Fruit fly (Drosophila melanogaster): ENCODE results near the gene CG5004.

The CG5004 gene

DNA sequence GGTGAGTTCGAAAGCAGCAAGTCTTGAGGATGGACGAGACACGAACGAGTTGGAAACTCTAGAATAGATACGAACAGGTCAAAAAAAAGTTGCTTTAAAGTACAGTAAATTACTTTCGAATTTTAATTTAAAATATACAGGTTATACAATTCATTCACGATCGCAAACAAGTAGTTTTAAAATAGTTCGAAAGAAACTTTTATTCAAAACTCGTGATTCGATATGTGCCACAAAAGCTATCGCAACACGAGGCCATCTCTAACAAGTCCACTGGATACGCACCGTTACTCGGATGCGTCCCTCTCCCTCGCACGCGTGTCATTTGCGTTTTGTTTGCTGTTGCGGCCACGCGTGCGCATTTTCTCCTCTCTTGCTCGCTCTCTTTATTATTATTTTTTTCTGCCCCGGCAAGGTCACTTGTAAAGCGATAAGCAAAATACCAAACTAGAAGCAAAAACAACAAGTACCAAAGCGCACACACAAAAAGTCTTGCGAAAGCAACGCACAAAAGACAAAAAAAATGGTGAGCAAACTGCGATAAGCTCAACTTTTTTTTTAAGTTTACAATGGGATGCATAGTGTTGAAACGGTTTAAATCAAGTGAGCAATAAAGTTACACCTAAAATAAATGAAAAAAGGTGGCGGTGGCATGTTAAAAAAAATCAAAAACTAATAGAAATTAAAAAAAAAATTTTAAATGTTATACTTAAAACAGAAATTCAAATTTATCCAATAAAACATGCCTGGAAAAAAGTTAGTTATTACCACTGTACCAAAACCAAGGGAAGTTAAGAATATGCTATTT, 17.8 kb downstream of the CG5004 start (continued):
- TF ChIP-seq CG4318 (GFP tag; optimal IDR thresholded peaks at IDR 0.05) (no peak), CG11294 (GFP tag; IDR thresholded peaks at IDR 0.05) (no peak), CG8119 (GFP tag; IDR thresholded peaks at IDR 0.05) (peak; percentile 32; the same call in 1 of the 3 replicates), Hr38 (GFP tag; optimal IDR thresholded peaks at IDR 0.05) (no peak), CG31627 (GFP tag; optimal IDR thresholded peaks at IDR 0.05) (no peak), CG10631 (GFP tag; optimal IDR thresholded peaks at IDR 0.05) (peak; percentile 2), spab (GFP tag; optimal IDR thresholded peaks at IDR 0.05) (peak; percentile 19), Sox15 (GFP tag; optimal IDR thresholded peaks at IDR 0.05) (no peak), CG8632 (GFP tag; optimal IDR thresholded peaks at IDR 0.05) (peak; percentile 10), vri (GFP tag; optimal IDR thresholded peaks at IDR 0.05) (no peak), cyc (GFP tag; optimal IDR thresholded peaks at IDR 0.05) (peak; percentile 40), CG7368 (GFP tag; optimal IDR thresholded peaks at IDR 0.05) (peak; percentile 9), Sox102F (GFP tag; optimal IDR thresholded peaks at IDR 0.05) (no peak), CG15336 (GFP tag; IDR thresholded peaks at IDR 0.05) (peak; percentile 54), pdm3 (GFP tag; optimal IDR thresholded peaks at IDR 0.05) (no peak), Smox (GFP tag; optimal IDR thresholded peaks at IDR 0.05) (peak; percentile 15), Ets21C (GFP tag; optimal IDR thresholded peaks at IDR 0.05) (peak; percentile 15), Eip78C (GFP tag) (peak; percentile 87), ss (GFP tag; optimal IDR thresholded peaks at IDR 0.05) (peak; percentile 67 to 71)

- no peak for TF ChIP-seq ss (GFP tag; optimal IDR thresholded peaks at IDR 0.05)
- TF ChIP-seq Eip78C (GFP tag) = peak; percentile 86
- TF ChIP-seq net (GFP tag; optimal IDR thresholded peaks at IDR 0.05) = peak; percentile 55
- peak; percentile 66 for TF ChIP-seq CG15336 (GFP tag; IDR thresholded peaks at IDR 0.05)
- no peak; the same call in 2 of the 3 replicates for TF ChIP-seq eg (GFP tag; IDR thresholded peaks at IDR 0.05)
- peak; percentile 72 for TF ChIP-seq Eip93F (GFP tag; optimal IDR thresholded peaks at IDR 0.05)
- TF ChIP-seq CG6854 (GFP tag; optimal IDR thresholded peaks at IDR 0.05) = peak; percentile 5
- no peak for TF ChIP-seq CG3919 (GFP tag; optimal IDR thresholded peaks at IDR 0.05)
- peak; percentile 4 for TF ChIP-seq Sox15 (GFP tag; optimal IDR thresholded peaks at IDR 0.05)
- no peak for TF ChIP-seq CG7368 (GFP tag; optimal IDR thresholded peaks at IDR 0.05)
- TF ChIP-seq achi (GFP tag; optimal IDR thresholded peaks at IDR 0.05) = no peak
- no peak for TF ChIP-seq CG1621 (tag; optimal IDR thresholded peaks at IDR 0.05)
- TF ChIP-seq CG3032 (tag; optimal IDR thresholded peaks at IDR 0.05) = peak; percentile 38
- TF ChIP-seq CG32006 (GFP tag; optimal IDR thresholded peaks at IDR 0.05) = peak; percentile 65
- peak; percentile 58 for TF ChIP-seq acj6 (GFP tag; optimal IDR thresholded peaks at IDR 0.05)
- TF ChIP-seq CG6808 (GFP tag; optimal IDR thresholded peaks at IDR 0.05) = no peak
- no peak for TF ChIP-seq CG8319 (GFP tag; optimal IDR thresholded peaks at IDR 0.05)
- no peak for TF ChIP-seq Hr38 (GFP tag; optimal IDR thresholded peaks at IDR 0.05)
- no peak for TF ChIP-seq fd59A (GFP tag; optimal IDR thresholded peaks at IDR 0.05)
- TF ChIP-seq Gug (GFP tag; IDR thresholded peaks at IDR 0.05) = peak; percentile 64
- TF ChIP-seq Sox102F (GFP tag; optimal IDR thresholded peaks at IDR 0.05) = peak; percentile 35
- TF ChIP-seq CG11902 (GFP tag; optimal IDR thresholded peaks at IDR 0.05) = no peak
- peak; percentile 42 for TF ChIP-seq Ets96B (tag; optimal IDR thresholded peaks at IDR 0.05)
- TF ChIP-seq CG9139 (GFP tag; optimal IDR thresholded peaks at IDR 0.05) = no peak
- peak; percentile 61 for TF ChIP-seq CG8632 (GFP tag; optimal IDR thresholded peaks at IDR 0.05)
- peak; percentile 69 for TF ChIP-seq CG6276 (GFP tag; optimal IDR thresholded peaks at IDR 0.05)
- TF ChIP-seq lz (GFP tag; optimal IDR thresholded peaks at IDR 0.05) = no peak
- peak; percentile 46 for TF ChIP-seq CG6792 (GFP tag; optimal IDR thresholded peaks at IDR 0.05)
- TF ChIP-seq Met (GFP tag; optimal IDR thresholded peaks at IDR 0.05) = peak; percentile 50
- peak; percentile 22 for TF ChIP-seq CG11762 (GFP tag; optimal IDR thresholded peaks at IDR 0.05; ENCODE audit: insufficient read depth)
- TF ChIP-seq CG10669 (GFP tag; optimal IDR thresholded peaks at IDR 0.05) = peak; percentile 35
- TF ChIP-seq Ets21C (GFP tag; optimal IDR thresholded peaks at IDR 0.05) = no peak
- peak; percentile 91 for TF ChIP-seq fkh (GFP tag; optimal IDR thresholded peaks at IDR 0.05)
- peak; percentile 27 for TF ChIP-seq CG4318 (GFP tag; optimal IDR thresholded peaks at IDR 0.05)
- no peak for TF ChIP-seq topi (GFP tag; optimal IDR thresholded peaks at IDR 0.05)
- TF ChIP-seq svp (GFP tag) = peak; percentile 49
- peak; percentile 24 for TF ChIP-seq Lpt (GFP tag; optimal IDR thresholded peaks at IDR 0.05)
- peak; percentile 1 for TF ChIP-seq cyc (GFP tag; optimal IDR thresholded peaks at IDR 0.05)
Observed at dm6 chrX:17129733-17130466, 22.5 kb downstream of the CG5004 start.

All from whole organism, prepupa.